Worm (Caenorhabditis elegans) whole organism, late embryonic: ENCODE results near the gene B0547.2.

Experiments
- C08G9.2 ChIP-seq: sonication (generic microtip); optimal IDR thresholded peaks from 2 replicates; lab custom pipeline; 2016; ENCODE audit warnings: mild to moderate bottlenecking, missing genetic modification characterization, moderate library complexity, missing compliant biosample characterization
- C38D4.7 ChIP-seq: fragments of 200-800 bp; sonication (Bioruptor generic); optimal IDR thresholded peaks from 2 replicates; lab custom pipeline; 2018; ENCODE audit warnings: mild to moderate bottlenecking, missing genetic modification characterization, moderate library complexity, missing compliant biosample characterization
- F13H6.1 ChIP-seq: sonication (generic microtip); optimal IDR thresholded peaks from 2 replicates; lab custom pipeline; 2016; ENCODE audit warnings: missing genetic modification characterization, missing compliant biosample characterization
- K02D7.2 ChIP-seq: sonication (generic microtip); optimal IDR thresholded peaks from 2 replicates; lab custom pipeline; 2017; ENCODE audit warnings: mild to moderate bottlenecking, missing genetic modification characterization, missing compliant biosample characterization
- Y22D7AL.16 ChIP-seq: sonication (generic microtip); optimal IDR thresholded peaks from 2 replicates; lab custom pipeline; 2016; ENCODE audit warnings: missing genetic modification characterization, missing compliant biosample characterization
- ahr-1 ChIP-seq: sonication (generic microtip); optimal IDR thresholded peaks from 2 replicates; lab custom pipeline; 2016; ENCODE audit warnings: missing genetic modification characterization, missing compliant biosample characterization
- ama-1 ChIP-seq: fragments of 150-350 bp; optimal IDR thresholded peaks from 2 replicates; lab custom pipeline; 2014
- ceh-2 ChIP-seq: sonication (generic microtip); optimal IDR thresholded peaks from 2 replicates; lab custom pipeline; 2016; ENCODE audit warnings: missing genotype, missing genetic modification characterization, missing compliant biosample characterization
- ceh-22 ChIP-seq: sonication (generic microtip); optimal IDR thresholded peaks from 2 replicates; lab custom pipeline; 2017; ENCODE audit warnings: missing biosample characterization, missing genetic modification characterization
- ceh-24 ChIP-seq: sonication (generic microtip); optimal IDR thresholded peaks from 2 replicates; lab custom pipeline; 2016; ENCODE audit warnings: mild to moderate bottlenecking, missing genetic modification characterization, missing compliant biosample characterization
- ceh-48 ChIP-seq: sonication (generic microtip); optimal IDR thresholded peaks from 2 replicates; lab custom pipeline; 2016; ENCODE audit warnings: missing genetic modification characterization, inconsistent platforms, missing compliant biosample characterization
- ceh-6 ChIP-seq: fragments of 200-800 bp; sonication (Bioruptor generic); optimal IDR thresholded peaks from 2 replicates; lab custom pipeline; 2018; ENCODE audit warnings: mild to moderate bottlenecking, missing genetic modification characterization, missing compliant biosample characterization
- ceh-9 ChIP-seq: sonication (generic microtip); optimal IDR thresholded peaks from 2 replicates; lab custom pipeline; 2016; ENCODE audit warnings: mild to moderate bottlenecking, missing genetic modification characterization, inconsistent platforms, missing compliant biosample characterization
- che-1 ChIP-seq: sonication (generic microtip); optimal IDR thresholded peaks from 2 replicates; lab custom pipeline; 2016; ENCODE audit warnings: mild to moderate bottlenecking, missing genetic modification characterization, missing compliant biosample characterization
- dmd-4 ChIP-seq: sonication (generic microtip); optimal IDR thresholded peaks from 2 replicates; lab custom pipeline; 2016; ENCODE audit warnings: borderline replicate concordance, missing genetic modification characterization, missing compliant biosample characterization
- dve-1 ChIP-seq: sonication (generic microtip); optimal IDR thresholded peaks from 2 replicates; lab custom pipeline; 2017; ENCODE audit warnings: antibody characterized with exemption, mild to moderate bottlenecking, missing genetic modification characterization, missing compliant biosample characterization
- elt-2 ChIP-seq: sonication (generic microtip); optimal IDR thresholded peaks from 2 replicates; lab custom pipeline; 2016; ENCODE audit warnings: missing genetic modification reagents, missing genetic modification characterization, missing compliant biosample characterization
- ets-4 ChIP-seq: sonication (generic microtip); optimal IDR thresholded peaks from 2 replicates; lab custom pipeline; 2016; ENCODE audit warnings: missing genetic modification characterization, missing compliant biosample characterization
- fkh-10 ChIP-seq: fragments of 150-350 bp; optimal IDR thresholded peaks from 2 replicates; lab custom pipeline; 2014; ENCODE audit warnings: missing biosample characterization, missing genetic modification reagents, missing genetic modification characterization
- gmeb-2 ChIP-seq: sonication (generic microtip); optimal IDR thresholded peaks from 2 replicates; lab custom pipeline; 2016; ENCODE audit warnings: missing genetic modification characterization, inconsistent platforms, missing compliant biosample characterization
- hlh-15 ChIP-seq: sonication (generic microtip); optimal IDR thresholded peaks from 2 replicates; lab custom pipeline; 2016; ENCODE audit warnings: missing genetic modification characterization, missing compliant biosample characterization
- lim-6 ChIP-seq: sonication (generic microtip); optimal IDR thresholded peaks from 2 replicates; lab custom pipeline; 2016; ENCODE audit warnings: missing genetic modification characterization, missing compliant biosample characterization
- madf-2 ChIP-seq: sonication (generic microtip); optimal IDR thresholded peaks from 2 replicates; lab custom pipeline; 2017; ENCODE audit warnings: missing genetic modification characterization, missing compliant biosample characterization
- mec-3 ChIP-seq: sonication (generic microtip); optimal IDR thresholded peaks from 2 replicates; lab custom pipeline; 2016; ENCODE audit warnings: borderline replicate concordance, missing genetic modification characterization, missing compliant biosample characterization
- nfya-1 ChIP-seq: sonication (generic microtip); optimal IDR thresholded peaks from 2 replicates; lab custom pipeline; 2017; ENCODE audit warnings: missing genetic modification characterization, mild to moderate bottlenecking, missing compliant biosample characterization, antibody characterized with exemption, moderate library complexity
- pag-3 ChIP-seq: sonication (generic microtip); optimal IDR thresholded peaks from 2 replicates; lab custom pipeline; 2016; ENCODE audit warnings: missing compliant biosample characterization, missing genetic modification characterization, borderline replicate concordance
- pha-2 ChIP-seq: sonication (generic microtip); optimal IDR thresholded peaks from 2 replicates; lab custom pipeline; 2017; ENCODE audit warnings: mild to moderate bottlenecking, missing genetic modification characterization, missing compliant biosample characterization
- pha-4 ChIP-seq: fragments of 150-350 bp; optimal IDR thresholded peaks from 2 replicates; lab custom pipeline; 2018; ENCODE audit warnings: missing biosample characterization, missing genetic modification reagents, missing genetic modification characterization
- ref-2 ChIP-seq: sonication (generic microtip); optimal IDR thresholded peaks from 2 replicates; lab custom pipeline; 2016; ENCODE audit warnings: missing genetic modification characterization, missing compliant biosample characterization
- rnt-1 ChIP-seq: sonication (generic microtip); optimal IDR thresholded peaks from 2 replicates; lab custom pipeline; 2016; ENCODE audit warnings: missing genetic modification characterization, missing compliant biosample characterization
- syd-9 ChIP-seq: sonication (generic microtip); optimal IDR thresholded peaks from 2 replicates; lab custom pipeline; 2016; ENCODE audit warnings: mild to moderate bottlenecking, missing genetic modification characterization, moderate library complexity, missing compliant biosample characterization
- tbx-2 ChIP-seq: sonication (generic microtip); optimal IDR thresholded peaks from 2 replicates; lab custom pipeline; 2016; ENCODE audit warnings: missing genetic modification characterization, missing compliant biosample characterization
- unc-3 ChIP-seq, 2 experiments: fragments of 200-800 bp in 1 of 2; sonication (Bioruptor generic) in 1 of 2; sonication (generic microtip) in 1 of 2; conservative IDR thresholded peaks in 1 of 2; optimal IDR thresholded peaks in 1 of 2; 2 replicates each; pipeline versions ENCODE4 v1.3.6 to Lab custom; 2016 to 2022; ENCODE audit warnings: missing compliant biosample characterization in 2 of 2, missing genetic modification characterization in 2 of 2, missing genetic modification reagents in 1 of 2
- unc-86 ChIP-seq: sonication (generic microtip); optimal IDR thresholded peaks from 2 replicates; lab custom pipeline; 2016; ENCODE audit warnings: missing genetic modification characterization, missing compliant biosample characterization

B0547.2 gene

ce11 chrIV:5682547-5683234 is 36.9 kb downstream of the B0547.2 start, which contains the start of the genes C55C3.7 and C55C3.6:
C55C3.7 (minus strand) TSS chrIV:5682647.
C55C3.6 (plus strand) TSS chrIV:5683184.
- TF ChIP-seq dve-1 (tag; lab: Kevin White, UChicago) (no peak), hlh-15 (tag; lab: Kevin White, UChicago) (no peak), ama-1 (no peak), pag-3 (tag; lab: Kevin White, UChicago) (no peak), elt-2 (tag; lab: Kevin White, UChicago) (no peak), gmeb-2 (tag; lab: Kevin White, UChicago) (no peak), ahr-1 (tag; lab: Kevin White, UChicago) (no peak), madf-2 (tag; lab: Kevin White, UChicago) (no peak), tbx-2 (tag; lab: Kevin White, UChicago) (no peak), dmd-4 (tag; lab: Kevin White, UChicago) (no peak), ceh-9 (tag; lab: Kevin White, UChicago) (no peak), ceh-24 (tag; lab: Kevin White, UChicago) (no peak), syd-9 (tag; lab: Kevin White, UChicago) (no peak), unc-3 (GFP tag; conservative IDR thresholded peaks at IDR 0.05; lab: Robert Waterston, UW) (no peak), unc-3 (tag; optimal IDR thresholded peaks at IDR 0.05; lab: Kevin White, UChicago) (no peak)

- no peak for TF ChIP-seq Y22D7AL.16 (tag; lab: Kevin White, UChicago)
- TF ChIP-seq ceh-22 (tag; lab: Kevin White, UChicago), result no peak
- TF ChIP-seq ceh-9 (tag; lab: Kevin White, UChicago), result no peak
- TF ChIP-seq ceh-24 (tag; lab: Kevin White, UChicago), result no peak
- TF ChIP-seq F13H6.1 (tag; lab: Kevin White, UChicago), result no peak
- TF ChIP-seq ref-2 (tag; lab: Kevin White, UChicago), result no peak
- TF ChIP-seq pha-2 (tag; lab: Kevin White, UChicago), result no peak
- no peak for TF ChIP-seq lim-6 (tag; lab: Kevin White, UChicago)
- TF ChIP-seq rnt-1, result no peak
- no peak for TF ChIP-seq mec-3 (tag; lab: Kevin White, UChicago)
- TF ChIP-seq fkh-10 (GFP tag; lab: Kevin White, UChicago), result no peak
- TF ChIP-seq ets-4 (tag; lab: Kevin White, UChicago), result no peak
- no peak for TF ChIP-seq unc-86 (tag; lab: Kevin White, UChicago)
- no peak for TF ChIP-seq gmeb-2 (tag; lab: Kevin White, UChicago)
- no peak for TF ChIP-seq unc-3 (GFP tag; conservative IDR thresholded peaks at IDR 0.05; lab: Robert Waterston, UW)
- no peak for TF ChIP-seq unc-3 (tag; optimal IDR thresholded peaks at IDR 0.05; lab: Kevin White, UChicago)
- no peak for TF ChIP-seq hlh-15 (tag; lab: Kevin White, UChicago)
- no peak for TF ChIP-seq che-1 (tag; lab: Kevin White, UChicago)
- no peak for TF ChIP-seq dmd-4 (tag; lab: Kevin White, UChicago)
- no peak for TF ChIP-seq nfya-1
- TF ChIP-seq ceh-6 (GFP tag; lab: Kevin White, UChicago), result no peak
Observed at ce11 chrIV:5685014-5685413, 39.2 kb downstream of the B0547.2 start, which contains the start of gene C55C3.3. C55C3.3 (plus strand) TSS chrIV:5685287.

ce11 chrIV:5690386-5691080 is 44.7 kb downstream of the B0547.2 start, which contains the start of gene C55C3.8:
C55C3.8 (plus strand) TSS chrIV:5691030.
- TF ChIP-seq madf-2 (tag; lab: Kevin White, UChicago), result no peak
- no peak for TF ChIP-seq C38D4.7 (GFP tag; lab: Kevin White, UChicago)
- no peak for TF ChIP-seq pha-4 (tag; lab: Kevin White, UChicago)
- no peak for TF ChIP-seq Y22D7AL.16 (tag; lab: Kevin White, UChicago)
- no peak for TF ChIP-seq K02D7.2 (tag; lab: Kevin White, UChicago)
- no peak for TF ChIP-seq ceh-48 (tag; lab: Kevin White, UChicago)
- no peak for TF ChIP-seq ceh-2 (tag; lab: Kevin White, UChicago)
- no peak for TF ChIP-seq C08G9.2 (tag; lab: Kevin White, UChicago)
